Worm (Caenorhabditis elegans) whole organism, young adult: ENCODE measurements around the gene Y79H2A.3.

Experiments
- B0336.3 ChIP-seq: fragments of 200-800 bp; sonication (Bioruptor generic); IDR thresholded peaks from 2 replicates; pipeline ENCODE4 v1.3.6; 2022; ENCODE audit warnings: missing genetic modification characterization, missing compliant biosample characterization
- C06A6.2 ChIP-seq: fragments of 200-800 bp; sonication (Bioruptor generic); conservative IDR thresholded peaks from 2 replicates; pipeline ENCODE4 v1.3.6; 2022; ENCODE audit warnings: missing genetic modification characterization, missing compliant biosample characterization
- F49E8.2 ChIP-seq: sonication (generic microtip); optimal IDR thresholded peaks from 3 replicates; lab custom pipeline; 2017; ENCODE audit warnings: missing genetic modification characterization, mild to moderate bottlenecking, missing compliant biosample characterization, antibody characterized with exemption, moderate library complexity; ENCODE audit not compliant: insufficient read depth
- K11D2.4 ChIP-seq: fragments of 200-800 bp; sonication (Bioruptor generic); IDR thresholded peaks from 2 replicates; pipeline ENCODE4 v1.3.6; 2022; ENCODE audit warnings: missing genetic modification reagents, missing genetic modification characterization, missing compliant biosample characterization
- Y53F4B.3 ChIP-seq: fragments of 200-800 bp; sonication (Bioruptor generic); IDR thresholded peaks from 2 replicates; pipeline ENCODE4 v1.3.6; 2022; ENCODE audit warnings: missing genetic modification reagents, missing genetic modification characterization, missing compliant biosample characterization
- atf-7 ChIP-seq: sonication (generic microtip); optimal IDR thresholded peaks from 2 replicates; lab custom pipeline; 2017; ENCODE audit warnings: mild to moderate bottlenecking, missing genetic modification characterization, missing compliant biosample characterization
- attf-5 ChIP-seq: fragments of 200-800 bp; sonication (Bioruptor generic); optimal IDR thresholded peaks from 2 replicates; lab custom pipeline; 2018; ENCODE audit warnings: mild to moderate bottlenecking, missing genetic modification characterization, missing compliant biosample characterization
- cebp-1 ChIP-seq, 2 experiments: fragments of 200-800 bp in 1 of 2; sonication (Bioruptor generic) in 1 of 2; sonication (generic microtip) in 1 of 2; IDR thresholded peaks in 1 of 2; optimal IDR thresholded peaks in 1 of 2; 2 replicates each; pipeline versions ENCODE4 v1.3.6 to Lab custom; 2017 to 2022; ENCODE audit warnings: missing compliant biosample characterization in 2 of 2, missing genetic modification characterization in 2 of 2, mild to moderate bottlenecking in 1 of 2, missing genetic modification reagents in 1 of 2, moderate library complexity in 1 of 2
- dox-1 ChIP-seq: fragments of 200-800 bp; sonication (Bioruptor generic); IDR thresholded peaks from 2 replicates; pipeline ENCODE4 v1.3.6; 2022; ENCODE audit warnings: missing genetic modification reagents, missing genetic modification characterization, missing compliant biosample characterization
- dpff-1 ChIP-seq: sonication (generic microtip); optimal IDR thresholded peaks from 2 replicates; lab custom pipeline; 2017; ENCODE audit warnings: mild to moderate bottlenecking, missing genetic modification characterization, missing compliant biosample characterization
- egrh-3 ChIP-seq: fragments of 200-800 bp; sonication (Bioruptor generic); IDR thresholded peaks from 2 replicates; pipeline ENCODE4 v1.3.6; 2022; ENCODE audit warnings: missing genetic modification reagents, missing genetic modification characterization, missing compliant biosample characterization
- gei-17 ChIP-seq: fragments of 200-800 bp; sonication (Bioruptor generic); optimal IDR thresholded peaks from 2 replicates; lab custom pipeline; 2018; ENCODE audit warnings: mild to moderate bottlenecking, missing genetic modification characterization, missing compliant biosample characterization
- hlh-12 ChIP-seq: sonication (generic microtip); optimal IDR thresholded peaks from 2 replicates; lab custom pipeline; 2016; ENCODE audit warnings: missing genetic modification characterization, missing compliant biosample characterization
- hlh-26 ChIP-seq: fragments of 200-800 bp; sonication (Bioruptor generic); conservative IDR thresholded peaks from 2 replicates; pipeline ENCODE4 v1.3.6; 2022; ENCODE audit warnings: missing genetic modification reagents, missing genetic modification characterization, missing compliant biosample characterization
- hmg-1.2 ChIP-seq: fragments of 200-800 bp; sonication (Bioruptor generic); IDR thresholded peaks from 2 replicates; pipeline ENCODE4 v1.3.6; 2022; ENCODE audit warnings: missing genetic modification reagents, missing genetic modification characterization, missing compliant biosample characterization
- hmg-20 ChIP-seq: fragments of 200-800 bp; sonication (Bioruptor generic); IDR thresholded peaks from 2 replicates; pipeline ENCODE4 v1.3.6; 2022; ENCODE audit warnings: missing genetic modification reagents, missing genetic modification characterization, missing compliant biosample characterization
- lin-40 ChIP-seq: sonication (generic microtip); optimal IDR thresholded peaks from 2 replicates; lab custom pipeline; 2016; ENCODE audit warnings: missing genetic modification characterization, mild to moderate bottlenecking, missing compliant biosample characterization, missing genotype, missing genetic modification reagents
- madf-10 ChIP-seq: sonication (generic microtip); optimal IDR thresholded peaks from 2 replicates; lab custom pipeline; 2016; ENCODE audit warnings: mild to moderate bottlenecking, missing genetic modification characterization, missing compliant biosample characterization
- mcd-1 ChIP-seq: fragments of 200-800 bp; sonication (Bioruptor generic); IDR thresholded peaks from 2 replicates; pipeline ENCODE4 v1.3.6; 2022; ENCODE audit warnings: missing genetic modification reagents, missing genetic modification characterization, missing compliant biosample characterization
- nfyb-1 ChIP-seq: fragments of 200-800 bp; sonication (Bioruptor generic); IDR thresholded peaks from 2 replicates; pipeline ENCODE4 v1.3.6; 2022; ENCODE audit warnings: missing genetic modification reagents, missing genetic modification characterization, missing compliant biosample characterization
- nhr-179 ChIP-seq: sonication (generic microtip); optimal IDR thresholded peaks from 2 replicates; lab custom pipeline; 2016; ENCODE audit warnings: mild to moderate bottlenecking, missing genetic modification characterization, missing compliant biosample characterization
- nhr-80 ChIP-seq: sonication (generic microtip); optimal IDR thresholded peaks from 2 replicates; lab custom pipeline; 2016; ENCODE audit warnings: missing genetic modification characterization, missing compliant biosample characterization
- nhr-90 ChIP-seq: sonication (generic microtip); optimal IDR thresholded peaks from 2 replicates; lab custom pipeline; 2016; ENCODE audit warnings: missing genotype, mild to moderate bottlenecking, missing genetic modification characterization, missing compliant biosample characterization
- pbrm-1 ChIP-seq: fragments of 200-800 bp; sonication (Bioruptor generic); IDR thresholded peaks from 2 replicates; pipeline ENCODE4 v1.3.6; 2022; ENCODE audit warnings: missing genetic modification reagents, missing genetic modification characterization, missing compliant biosample characterization
- snpc-1.1 ChIP-seq: sonication (generic microtip); optimal IDR thresholded peaks from 2 replicates; lab custom pipeline; 2017; ENCODE audit warnings: missing genetic modification characterization, mild to moderate bottlenecking, missing compliant biosample characterization, antibody characterized with exemption, moderate library complexity, missing genotype, missing genetic modification reagents; ENCODE audit not compliant: insufficient read depth
- tbx-9 ChIP-seq: sonication (generic microtip); optimal IDR thresholded peaks from 2 replicates; lab custom pipeline; 2016; ENCODE audit warnings: borderline replicate concordance, missing genetic modification characterization, inconsistent platforms, missing compliant biosample characterization
- unc-130 ChIP-seq: sonication (generic microtip); optimal IDR thresholded peaks from 2 replicates; lab custom pipeline; 2016; ENCODE audit warnings: missing genetic modification reagents, missing genetic modification characterization, missing compliant biosample characterization
- unc-62 ChIP-seq: fragments of 150-350 bp; optimal IDR thresholded peaks from 2 replicates; lab custom pipeline; 2014; ENCODE audit warnings: missing biosample characterization, missing genetic modification reagents, missing genetic modification characterization
- zfh-2 ChIP-seq: fragments of 200-800 bp; sonication (Bioruptor generic); conservative IDR thresholded peaks from 2 replicates; pipeline ENCODE4 v1.3.6; 2022; ENCODE audit warnings: missing genetic modification reagents, missing genetic modification characterization, missing compliant biosample characterization
- zim-3 ChIP-seq: sonication (generic microtip); optimal IDR thresholded peaks from 2 replicates; lab custom pipeline; 2017; ENCODE audit warnings: mild to moderate bottlenecking, missing genetic modification characterization, moderate library complexity, missing compliant biosample characterization
- ztf-28 ChIP-seq: fragments of 200-800 bp; sonication (Bioruptor generic); IDR thresholded peaks from 2 replicates; pipeline ENCODE4 v1.3.6; 2022; ENCODE audit warnings: missing genetic modification reagents, missing genetic modification characterization, missing compliant biosample characterization

Gene Y79H2A.3

ce11 chrIII:12009764-12010163, 42.3 kb downstream of the Y79H2A.3 start:
- TF ChIP-seq C06A6.2 (GFP tag; lab: Robert Waterston, UW), result no peak
- TF ChIP-seq nhr-90 (tag; lab: Kevin White, UChicago), result no peak
- no peak for TF ChIP-seq ztf-28
- no peak for TF ChIP-seq tbx-9 (tag; lab: Kevin White, UChicago)
- TF ChIP-seq dpff-1 (tag; lab: Kevin White, UChicago), result no peak
- no peak for TF ChIP-seq F49E8.2
- TF ChIP-seq gei-17 (GFP tag; lab: Kevin White, UChicago), result no peak
- no peak for TF ChIP-seq unc-130 (GFP tag; lab: Kevin White, UChicago)
- TF ChIP-seq nhr-179 (tag; lab: Kevin White, UChicago), result no peak
- TF ChIP-seq K11D2.4, result no peak
- no peak for TF ChIP-seq nhr-80 (tag; lab: Kevin White, UChicago)

- TF ChIP-seq zim-3 (tag; lab: Kevin White, UChicago), result no peak
- peak; percentile 71; the same call in 1 of the 2 replicates for TF ChIP-seq Y53F4B.3
These were observed 42.8 kb downstream of the Y79H2A.3 start for ce11 chrIII:12009321-12009720.

ce11 chrIII:12005871-12006358, 46.2 kb downstream of the Y79H2A.3 start:
- peak; percentile 8 for TF ChIP-seq nhr-80 (tag; lab: Kevin White, UChicago)
- TF ChIP-seq cebp-1 (GFP tag; IDR thresholded peaks at IDR 0.05; lab: Robert Waterston, UW), result peak; percentile 93
- TF ChIP-seq cebp-1 (tag; optimal IDR thresholded peaks at IDR 0.05; lab: Kevin White, UChicago), result peak; percentile 91

ce11 chrIII:12003264-12003663, 48.8 kb downstream of the Y79H2A.3 start:
- TF ChIP-seq mcd-1 (GFP tag; lab: Robert Waterston, UW), result peak; percentile 42; the same call in 1 of the 2 replicates
- 0 out of 2 replicates have a peak, but pooled peaks have one; percentile 35 for TF ChIP-seq nfyb-1 (GFP tag; lab: Robert Waterston, UW)
- TF ChIP-seq zfh-2 (GFP tag; lab: Robert Waterston, UW), result peak; percentile 68
- TF ChIP-seq hmg-20, result no peak
- TF ChIP-seq hlh-26 (GFP tag; lab: Robert Waterston, UW), result no peak
- TF ChIP-seq cebp-1 (GFP tag; IDR thresholded peaks at IDR 0.05; lab: Robert Waterston, UW), result no peak
- peak; percentile 79 for TF ChIP-seq cebp-1 (tag; optimal IDR thresholded peaks at IDR 0.05; lab: Kevin White, UChicago)
- TF ChIP-seq dox-1 (GFP tag; lab: Robert Waterston, UW), result peak; percentile 78
- TF ChIP-seq pbrm-1 (GFP tag; lab: Robert Waterston, UW), result peak; percentile 54; the same call in 1 of the 2 replicates
- TF ChIP-seq hmg-1.2 (GFP tag; lab: Robert Waterston, UW), result peak; percentile 47; the same call in 1 of the 2 replicates
- TF ChIP-seq egrh-3 (GFP tag; lab: Robert Waterston, UW), result 0 out of 2 replicates have a peak, but pooled peaks have one; percentile 37
- TF ChIP-seq lin-40 (tag; lab: Kevin White, UChicago), result peak; percentile 17
- TF ChIP-seq atf-7, result peak; percentile 52
- peak; percentile 88 for TF ChIP-seq nhr-80 (tag; lab: Kevin White, UChicago)
- no peak for TF ChIP-seq hlh-12 (tag; lab: Kevin White, UChicago)
- TF ChIP-seq unc-62 (GFP tag; lab: Kevin White, UChicago), result peak; percentile 42
- peak; percentile 80 for TF ChIP-seq attf-5 (GFP tag; lab: Kevin White, UChicago)
- TF ChIP-seq madf-10 (tag; lab: Kevin White, UChicago), result peak; percentile 10
- peak; percentile 83; the same call in 1 of the 2 replicates for TF ChIP-seq B0336.3 (GFP tag; lab: Robert Waterston, UW)
- no peak for TF ChIP-seq snpc-1.1 (tag; lab: Kevin White, UChicago)
